Fruit fly (Drosophila melanogaster) whole organism, embryonic: Measurements from ENCODE around the gene CG42272.

ENCODE experiments used
- Atf-2 ChIP-seq: fragments of 200-800 bp; sonication (Bioruptor generic); optimal IDR thresholded peaks from 2 replicates; lab custom pipeline; 2016; ENCODE audit warnings: missing biosample characterization, missing genetic modification characterization
- Bteb2 ChIP-seq: fragments of 200-800 bp; sonication (Bioruptor generic); optimal IDR thresholded peaks from 2 replicates; lab custom pipeline; 2016; ENCODE audit warnings: missing biosample characterization, missing genetic modification characterization
- CG1024 ChIP-seq: fragments of 200-800 bp; sonication (Bioruptor generic); IDR thresholded peaks from 2 replicates; pipeline ENCODE4 v1.3.6; 2022; ENCODE audit warnings: missing biosample characterization, missing genetic modification characterization
- CG1233 ChIP-seq: fragments of 200-800 bp; sonication (Bioruptor generic); optimal IDR thresholded peaks from 4 replicates; lab custom pipeline; 2018; ENCODE audit warnings: missing biosample characterization, mild to moderate bottlenecking, missing genetic modification characterization
- CG12659 ChIP-seq: fragments of 200-800 bp; sonication (Bioruptor generic); optimal IDR thresholded peaks from 3 replicates; lab custom pipeline; 2017; ENCODE audit warnings: mild to moderate bottlenecking, missing biosample characterization, missing genetic modification reagents, missing genetic modification characterization
- CG13775 ChIP-seq: fragments of 200-800 bp; sonication (Bioruptor generic); optimal IDR thresholded peaks from 3 replicates; lab custom pipeline; 2017; ENCODE audit warnings: missing biosample characterization, mild to moderate bottlenecking, missing genetic modification characterization
- CG13894 ChIP-seq: fragments of 200-800 bp; sonication (Bioruptor generic); optimal IDR thresholded peaks from 3 replicates; lab custom pipeline; 2018; ENCODE audit warnings: missing biosample characterization, mild to moderate bottlenecking, missing genetic modification characterization, moderate library complexity
- CG14710 ChIP-seq: fragments of 200-800 bp; sonication (Bioruptor generic); optimal IDR thresholded peaks from 3 replicates; lab custom pipeline; 2019; ENCODE audit warnings: missing biosample characterization, mild to moderate bottlenecking, missing genetic modification characterization, moderate library complexity
- CG16863 ChIP-seq: fragments of 200-800 bp; sonication (Bioruptor generic); optimal IDR thresholded peaks from 3 replicates; lab custom pipeline; 2016; ENCODE audit warnings: missing biosample characterization, missing genetic modification characterization
- CG17612 ChIP-seq: fragments of 200-800 bp; sonication (Bioruptor generic); IDR thresholded peaks from 2 replicates; pipeline ENCODE4 v1.3.6; 2022; ENCODE audit warnings: missing biosample characterization, missing genetic modification characterization
- CG17912 ChIP-seq: fragments of 200-800 bp; sonication (Bioruptor generic); optimal IDR thresholded peaks from 2 replicates; lab custom pipeline; 2018; ENCODE audit warnings: missing biosample characterization, mild to moderate bottlenecking, missing genetic modification characterization
- CG18262 ChIP-seq: fragments of 200-800 bp; optimal IDR thresholded peaks from 3 replicates; lab custom pipeline; 2019; ENCODE audit warnings: missing biosample characterization, mild to moderate bottlenecking, missing genetic modification characterization, moderate library complexity
- CG2678 ChIP-seq: fragments of 200-800 bp; sonication (Bioruptor generic); optimal IDR thresholded peaks from 3 replicates; lab custom pipeline; 2019; ENCODE audit warnings: missing biosample characterization, mild to moderate bottlenecking, missing genetic modification characterization, moderate library complexity
- CG2889 ChIP-seq: fragments of 200-800 bp; sonication (Bioruptor generic); IDR thresholded peaks from 3 replicates; pipeline ENCODE4 v1.3.6; 2022; ENCODE audit warnings: missing biosample characterization, missing genetic modification characterization
- CG31365 ChIP-seq: fragments of 200-800 bp; sonication (Bioruptor generic); optimal IDR thresholded peaks from 2 replicates; lab custom pipeline; 2018; ENCODE audit warnings: missing biosample characterization, mild to moderate bottlenecking, missing genetic modification characterization
- CG33213 ChIP-seq: fragments of 200-800 bp; sonication (Bioruptor generic); optimal IDR thresholded peaks from 3 replicates; lab custom pipeline; 2016; ENCODE audit warnings: missing biosample characterization, missing genetic modification characterization
- CG34224 ChIP-seq: fragments of 200-800 bp; sonication (Bioruptor generic); IDR thresholded peaks from 3 replicates; pipeline ENCODE4 v1.3.6; 2022; ENCODE audit warnings: missing biosample characterization, missing genetic modification characterization; ENCODE audit not compliant: partially characterized antibody
- CG4282 ChIP-seq: fragments of 200-800 bp; sonication (Bioruptor generic); optimal IDR thresholded peaks from 2 replicates; lab custom pipeline; 2016; ENCODE audit warnings: missing biosample characterization, missing genetic modification characterization
- CG4424 ChIP-seq: fragments of 200-800 bp; sonication (Bioruptor generic); optimal IDR thresholded peaks from 3 replicates; lab custom pipeline; 2016; ENCODE audit warnings: missing biosample characterization, missing genetic modification characterization
- CG6689 ChIP-seq: fragments of 200-800 bp; sonication (Bioruptor generic); IDR thresholded peaks from 2 replicates; pipeline ENCODE4 v1.3.6; 2022; ENCODE audit warnings: missing biosample characterization, missing genetic modification characterization
- CG7839 ChIP-seq: fragments of 200-800 bp; sonication (Bioruptor generic); optimal IDR thresholded peaks from 3 replicates; lab custom pipeline; 2018; ENCODE audit warnings: missing biosample characterization, mild to moderate bottlenecking, missing genetic modification characterization, moderate library complexity
- CG7987 ChIP-seq: fragments of 200-800 bp; sonication (Bioruptor generic); optimal IDR thresholded peaks from 2 replicates; lab custom pipeline; 2018; ENCODE audit warnings: missing biosample characterization, mild to moderate bottlenecking, missing genetic modification characterization, moderate library complexity
- E2f1 ChIP-seq: fragments of 200-800 bp; sonication (Bioruptor generic); IDR thresholded peaks from 2 replicates; pipeline ENCODE4 v1.3.6; 2022; ENCODE audit warnings: missing biosample characterization, missing genetic modification characterization
- Ets65A ChIP-seq: fragments of 200-800 bp; sonication (Bioruptor generic); peaks from one replicate; lab custom pipeline; 2016; ENCODE audit warnings: missing biosample characterization, missing genetic modification characterization
- Fer1 ChIP-seq: fragments of 200-800 bp; sonication (Bioruptor generic); optimal IDR thresholded peaks from 2 replicates; lab custom pipeline; 2017; ENCODE audit warnings: missing biosample characterization, mild to moderate bottlenecking, missing genetic modification characterization
- GATAe ChIP-seq: fragments of 200-800 bp; sonication (Bioruptor generic); conservative IDR thresholded peaks from 2 replicates; pipeline ENCODE4 v1.3.6; 2022; ENCODE audit warnings: missing biosample characterization, missing genetic modification characterization
- Hey ChIP-seq: fragments of 200-800 bp; sonication (Bioruptor generic); optimal IDR thresholded peaks from 3 replicates; lab custom pipeline; 2018; ENCODE audit warnings: missing biosample characterization, mild to moderate bottlenecking, missing genetic modification characterization
- Meics ChIP-seq: fragments of 200-800 bp; sonication (Bioruptor generic); optimal IDR thresholded peaks from 2 replicates; lab custom pipeline; 2017; ENCODE audit warnings: missing biosample characterization, mild to moderate bottlenecking, missing genetic modification characterization
- NC2β ChIP-seq: fragments of 200-800 bp; sonication (Bioruptor generic); optimal IDR thresholded peaks from 2 replicates; lab custom pipeline; 2016; ENCODE audit warnings: missing biosample characterization, missing genetic modification characterization
- Pdp1 ChIP-seq, 2 experiments: fragments of 200-800 bp; sonication (Bioruptor generic); optimal IDR thresholded peaks; 3 replicates each; lab custom pipeline; 2016; ENCODE audit warnings: missing biosample characterization in 2 of 2, missing genetic modification characterization in 2 of 2, mild to moderate bottlenecking in 1 of 2, moderate library complexity in 1 of 2
- Poxn ChIP-seq: fragments of 200-800 bp; sonication (Bioruptor generic); IDR thresholded peaks from 2 replicates; pipeline ENCODE4 v1.3.6; 2022; ENCODE audit warnings: missing biosample characterization, missing genetic modification characterization
- Sox102F ChIP-seq: fragments of 200-800 bp; sonication (Bioruptor generic); optimal IDR thresholded peaks from 2 replicates; lab custom pipeline; 2018; ENCODE audit warnings: missing biosample characterization, mild to moderate bottlenecking, missing genetic modification characterization, moderate library complexity
- Sry-δ ChIP-seq: fragments of 200-800 bp; sonication (Bioruptor generic); optimal IDR thresholded peaks from 2 replicates; lab custom pipeline; 2016; ENCODE audit warnings: missing biosample characterization, missing genetic modification characterization
- Tbp ChIP-seq: fragments of >200 bp; optimal IDR thresholded peaks from 2 replicates; lab custom pipeline; 2018; ENCODE audit warnings: missing biosample characterization, missing genetic modification characterization
- ac ChIP-seq: fragments of 200-800 bp; sonication (Bioruptor generic); optimal IDR thresholded peaks from 3 replicates; lab custom pipeline; 2017; ENCODE audit warnings: missing biosample characterization, mild to moderate bottlenecking, missing genetic modification characterization
- ash1 ChIP-seq: fragments of 200-800 bp; sonication (Bioruptor generic); optimal IDR thresholded peaks from 2 replicates; lab custom pipeline; 2018; ENCODE audit warnings: missing biosample characterization, mild to moderate bottlenecking, missing genetic modification characterization
- chinmo ChIP-seq: fragments of 200-800 bp; sonication (Bioruptor generic); IDR thresholded peaks from 4 replicates; pipeline ENCODE4 v1.3.6; 2022; ENCODE audit warnings: missing biosample characterization, missing genetic modification characterization; ENCODE audit not compliant: partially characterized antibody
- corto ChIP-seq: fragments of 200-800 bp; sonication (Bioruptor generic); optimal IDR thresholded peaks from 2 replicates; lab custom pipeline; 2016; ENCODE audit warnings: missing biosample characterization, mild to moderate bottlenecking, missing genetic modification characterization, moderate library complexity
- dm ChIP-seq: fragments of 200-800 bp; sonication (Bioruptor generic); optimal IDR thresholded peaks from 3 replicates; lab custom pipeline; 2016; ENCODE audit warnings: missing biosample characterization, missing genetic modification characterization
- dpn ChIP-seq, 2 experiments: fragments of 200-800 bp; sonication (Bioruptor generic); optimal IDR thresholded peaks; 3 replicates each; lab custom pipeline; 2016; ENCODE audit warnings: missing biosample characterization in 2 of 2, missing genetic modification characterization in 2 of 2
- gce ChIP-seq: fragments of 200-800 bp; sonication (Bioruptor generic); IDR thresholded peaks from 3 replicates; pipeline ENCODE4 v1.3.6; 2022; ENCODE audit warnings: missing biosample characterization, missing genetic modification characterization
- hth ChIP-seq: fragments of >200 bp; optimal IDR thresholded peaks from 2 replicates; lab custom pipeline; 2017; ENCODE audit warnings: inconsistent platforms
- kay ChIP-seq: fragments of 200-800 bp; sonication (Bioruptor generic); optimal IDR thresholded peaks from 2 replicates; lab custom pipeline; 2016; ENCODE audit warnings: missing biosample characterization, missing genetic modification characterization
- nmo ChIP-seq: fragments of 200-800 bp; sonication (Bioruptor generic); optimal IDR thresholded peaks from 2 replicates; lab custom pipeline; 2018; ENCODE audit warnings: missing biosample characterization, mild to moderate bottlenecking, missing genetic modification characterization, moderate library complexity
- pho ChIP-seq: fragments of 200-800 bp; sonication (Bioruptor generic); optimal IDR thresholded peaks from 2 replicates; lab custom pipeline; 2016; ENCODE audit warnings: missing biosample characterization, missing genetic modification characterization
- pita ChIP-seq: fragments of 200-800 bp; sonication (Bioruptor generic); optimal IDR thresholded peaks from 2 replicates; lab custom pipeline; 2017; ENCODE audit warnings: missing biosample characterization, mild to moderate bottlenecking, missing genetic modification characterization
- slp2 ChIP-seq: fragments of 200-800 bp; sonication (Bioruptor generic); optimal IDR thresholded peaks from 2 replicates; lab custom pipeline; 2016; ENCODE audit warnings: missing biosample characterization, missing genetic modification characterization
- tin ChIP-seq: fragments of 200-800 bp; sonication (Bioruptor generic); optimal IDR thresholded peaks from 3 replicates; lab custom pipeline; 2016; ENCODE audit warnings: missing biosample characterization, missing genetic modification characterization
- tx ChIP-seq: fragments of 200-800 bp; sonication (Bioruptor generic); optimal IDR thresholded peaks from 2 replicates; lab custom pipeline; 2016; ENCODE audit warnings: missing biosample characterization, missing genetic modification characterization

CG42272 gene

DNA sequence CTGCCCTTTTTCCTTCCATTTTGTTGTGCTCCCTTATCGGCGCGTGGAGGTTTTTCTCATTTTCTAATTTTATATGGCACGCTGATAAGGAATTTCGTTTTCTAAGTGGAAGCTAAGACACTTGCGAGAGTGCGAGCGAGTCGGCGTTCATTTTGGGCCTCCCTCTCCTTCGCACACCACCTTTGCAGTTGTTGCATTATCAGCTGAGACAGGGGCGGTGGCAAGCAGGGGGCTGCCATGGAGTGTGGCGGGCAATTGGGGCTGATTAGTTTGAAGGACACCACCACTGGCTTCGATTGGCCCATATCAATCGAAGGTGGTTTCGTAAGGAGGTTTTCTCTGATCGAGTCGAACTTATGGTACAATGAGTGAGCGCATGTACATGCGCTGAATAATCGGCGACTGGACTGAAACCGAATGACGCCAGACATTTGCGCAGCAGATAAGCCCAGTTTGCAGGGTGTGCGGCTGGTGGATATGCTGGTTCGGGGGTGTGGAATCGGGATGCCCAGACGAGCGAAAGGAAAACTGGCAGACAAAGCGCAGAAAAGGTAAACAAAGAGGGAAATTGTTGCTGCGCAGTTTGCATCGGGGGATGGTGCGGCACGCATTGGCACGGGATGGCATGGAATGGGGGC is 6.9 kb downstream of the CG42272 start (continued):
- TF ChIP-seq CG4424 (GFP tag; lab: Kevin White, UChicago) (no peak), CG33213 (no peak), pho (GFP tag; lab: Kevin White, UChicago) (no peak), CG2889 (no peak), CG1233 (GFP tag; lab: Kevin White, UChicago) (no peak), CG14710 (tag; lab: Kevin White, UChicago) (no peak), ac (GFP tag; lab: Kevin White, UChicago) (no peak), Ets65A (GFP tag; lab: Kevin White, UChicago) (peak; percentile 51), Fer1 (no peak), Sry-δ (GFP tag; lab: Kevin White, UChicago) (no peak), pita (GFP tag; lab: Kevin White, UChicago) (no peak), CG7839 (tag; lab: Kevin White, UChicago) (no peak), Sox102F (GFP tag; lab: Kevin White, UChicago) (no peak), Pdp1 (GFP tag; optimal IDR thresholded peaks at IDR 0.05; lab: Kevin White, UChicago) (peak in 1 of 2 experiments; percentile 63), hth (no peak), CG6689 (GFP tag; lab: Robert Waterston, UW) (no peak), CG1024 (GFP tag; lab: Robert Waterston, UW) (no peak), CG2678 (tag; lab: Kevin White, UChicago) (no peak), Hey (tag; lab: Kevin White, UChicago) (peak; percentile 98), tx (no peak), CG17912 (no peak), CG4282 (GFP tag; lab: Kevin White, UChicago) (no peak), Atf-2 (GFP tag; lab: Kevin White, UChicago) (no peak), CG12659 (GFP tag; lab: Kevin White, UChicago) (no peak), CG13775 (GFP tag; lab: Kevin White, UChicago) (no peak), kay (no peak), NC2β (GFP tag; lab: Kevin White, UChicago) (no peak), CG7987 (GFP tag; lab: Kevin White, UChicago) (peak; percentile 9), Meics (no peak), gce (no peak), CG16863 (no peak), E2f1 (GFP tag; lab: Robert Waterston, UW) (no peak; the same call in 1 of the 2 replicates), dm (GFP tag; lab: Kevin White, UChicago) (no peak), corto (GFP tag; lab: Kevin White, UChicago) (no peak), Bteb2 (no peak), Tbp (GFP tag; lab: Kevin White, UChicago) (no peak), dpn (GFP tag; optimal IDR thresholded peaks at IDR 0.05; lab: Kevin White, UChicago) (no peak), GATAe (GFP tag; lab: Robert Waterston, UW) (peak; percentile 97), chinmo (peak; percentile 99), nmo (GFP tag; lab: Kevin White, UChicago) (no peak), Poxn (GFP tag; lab: Robert Waterston, UW) (no peak), CG34224 (GFP tag; lab: Robert Waterston, UW) (no peak), CG17612 (GFP tag; lab: Robert Waterston, UW) (no peak), CG31365 (tag; lab: Kevin White, UChicago) (no peak), slp2 (GFP tag; lab: Kevin White, UChicago) (no peak), ash1 (GFP tag; lab: Kevin White, UChicago) (no peak), tin (GFP tag; lab: Kevin White, UChicago) (no peak), CG13894 (tag; lab: Kevin White, UChicago) (no peak), CG18262 (tag; lab: Kevin White, UChicago) (no peak)
- TF ChIP-seq, all 482 proteins: peak for 48
